Fruit fly (Drosophila melanogaster) whole organism, larva: ENCODE data around the gene CG17698.
"Not testable (repeated sequence)": the region's sequence is repeated elsewhere in the genome, so short reads cannot be mapped to it uniquely, and the experiment has no call there.

Experiments used
- noc ChIP-seq: fragments of 200-800 bp; sonication (Bioruptor generic); optimal IDR thresholded peaks from 3 replicates; lab custom pipeline; 2019; ENCODE audit warnings: missing biosample characterization, mild to moderate bottlenecking, missing genetic modification characterization, moderate library complexity

CG17698 gene

dm6 chr3L:23737660-23738059, at the start of gene CG17698:
Gene CG17698, plus strand, starts transcription at chr3L:23737960.
- TF ChIP-seq noc = not testable (repeated sequence)

dm6 chr3L:23689807-23690206, 48.0 kb upstream of the CG17698 start:
- TF ChIP-seq noc = no peak

dm6 chr3L:23714772-23715171, 23.0 kb upstream of the CG17698 start, which contains the start of gene Spf30:
Gene Spf30, plus strand, starts transcription at chr3L:23715023.
- TF ChIP-seq noc = no peak

- no peak for TF ChIP-seq noc
Measured at dm6 chr3L:23726261-23726879, 11.4 kb upstream of the CG17698 start, which contains the start of gene CG40298. Gene CG40298, plus strand, starts transcription at chr3L:23726829.

- TF ChIP-seq noc = no peak
Measured at dm6 chr3L:23738183-23738831, 547 bp downstream of the CG17698 start.

- TF ChIP-seq noc = no peak
Measured at dm6 chr3L:23783931-23784330, 46.2 kb downstream of the CG17698 start, which contains the start of gene CG43968. Gene CG43968, plus strand, starts transcription at chr3L:23784231.
